Fruit fly (Drosophila melanogaster) whole organism, prepupa: Measurements from ENCODE around the gene mthl1.
A peak's percentile ranks its signal among the peaks of the same experiment; 100 is the strongest.

Experiments
- Blimp-1 ChIP-seq: fragments of 200-800 bp; sonication (Bioruptor generic); optimal IDR thresholded peaks from 3 replicates; lab custom pipeline; 2017; ENCODE audit warnings: missing biosample characterization, missing genetic modification characterization, mild to moderate bottlenecking, moderate library complexity, missing genetic modification reagents
- CG10669 ChIP-seq: fragments of 200-800 bp; sonication (Bioruptor generic); optimal IDR thresholded peaks from 3 replicates; lab custom pipeline; 2018; ENCODE audit warnings: missing biosample characterization, mild to moderate bottlenecking, missing genetic modification characterization, moderate library complexity
- CG11294 ChIP-seq: fragments of 200-800 bp; sonication (Bioruptor generic); IDR thresholded peaks from 2 replicates; pipeline ENCODE4 v1.3.6; 2022; ENCODE audit warnings: missing biosample characterization, missing genetic modification characterization
- CG11762 ChIP-seq: fragments of 200-800 bp; sonication (Bioruptor generic); optimal IDR thresholded peaks from 3 replicates; lab custom pipeline; 2016; ENCODE audit warnings: missing biosample characterization, missing genetic modification characterization; ENCODE audit not compliant: insufficient read depth
- CG15336 ChIP-seq: fragments of 200-800 bp; sonication (Bioruptor generic); IDR thresholded peaks from 2 replicates; pipeline ENCODE4 v1.3.6; 2022; ENCODE audit warnings: missing biosample characterization, missing genetic modification characterization
- CG1621 ChIP-seq: fragments of 200-800 bp; sonication (Bioruptor generic); optimal IDR thresholded peaks from 3 replicates; lab custom pipeline; 2018; ENCODE audit warnings: missing biosample characterization, mild to moderate bottlenecking, missing genetic modification characterization
- CG16779 ChIP-seq: fragments of 200-800 bp; sonication (Bioruptor generic); optimal IDR thresholded peaks from 3 replicates; lab custom pipeline; 2017; ENCODE audit warnings: missing biosample characterization, mild to moderate bottlenecking, missing genetic modification characterization
- CG31627 ChIP-seq: fragments of 200-800 bp; sonication (Bioruptor generic); optimal IDR thresholded peaks from 3 replicates; lab custom pipeline; 2016; ENCODE audit warnings: missing biosample characterization, missing genetic modification characterization
- CG32006 ChIP-seq: fragments of 200-800 bp; sonication (Bioruptor generic); optimal IDR thresholded peaks from 3 replicates; lab custom pipeline; 2017; ENCODE audit warnings: missing biosample characterization, mild to moderate bottlenecking, missing genetic modification characterization
- CG6163 ChIP-seq: fragments of 200-800 bp; sonication (Bioruptor generic); IDR thresholded peaks from 3 replicates; pipeline ENCODE4 v1.3.6; 2022; ENCODE audit warnings: missing biosample characterization, missing genetic modification characterization
- CG6276 ChIP-seq: fragments of 200-800 bp; sonication (Bioruptor generic); optimal IDR thresholded peaks from 2 replicates; lab custom pipeline; 2017; ENCODE audit warnings: missing biosample characterization, mild to moderate bottlenecking, missing genetic modification characterization
- CG6792 ChIP-seq: fragments of 200-800 bp; sonication (Bioruptor generic); optimal IDR thresholded peaks from 3 replicates; lab custom pipeline; 2016; ENCODE audit warnings: missing biosample characterization, missing genetic modification characterization
- CG6808 ChIP-seq: fragments of 200-800 bp; sonication (Bioruptor generic); optimal IDR thresholded peaks from 3 replicates; lab custom pipeline; 2017; ENCODE audit warnings: missing biosample characterization, missing genetic modification characterization, mild to moderate bottlenecking, moderate library complexity, missing genetic modification reagents
- CG7368 ChIP-seq: fragments of 200-800 bp; sonication (Bioruptor generic); optimal IDR thresholded peaks from 3 replicates; lab custom pipeline; 2016; ENCODE audit warnings: missing biosample characterization, missing genetic modification characterization
- CG8119 ChIP-seq: fragments of 200-800 bp; sonication (Bioruptor generic); IDR thresholded peaks from 3 replicates; pipeline ENCODE4 v1.3.6; 2022; ENCODE audit warnings: missing biosample characterization, missing genetic modification characterization
- CG9139 ChIP-seq: fragments of 200-800 bp; sonication (Bioruptor generic); optimal IDR thresholded peaks from 3 replicates; lab custom pipeline; 2017; ENCODE audit warnings: missing biosample characterization, mild to moderate bottlenecking, missing genetic modification characterization
- Eip75B ChIP-seq: fragments of 200-800 bp; sonication (Bioruptor generic); optimal IDR thresholded peaks from 3 replicates; lab custom pipeline; 2016; ENCODE audit warnings: missing biosample characterization, missing genetic modification characterization
- Eip78C ChIP-seq: fragments of 200-800 bp; sonication (Bioruptor generic); peaks from one replicate; lab custom pipeline; 2016; ENCODE audit warnings: missing biosample characterization, missing genetic modification characterization
- Eip93F ChIP-seq: fragments of 200-800 bp; sonication (Bioruptor generic); optimal IDR thresholded peaks from 2 replicates; lab custom pipeline; 2016; ENCODE audit warnings: missing biosample characterization, mild to moderate bottlenecking, missing genetic modification characterization
- Ets21C ChIP-seq: fragments of 200-800 bp; sonication (Bioruptor generic); optimal IDR thresholded peaks from 3 replicates; lab custom pipeline; 2016; ENCODE audit warnings: missing biosample characterization, missing genetic modification characterization
- Hr38 ChIP-seq: sonication (Bioruptor generic); optimal IDR thresholded peaks from 2 replicates; lab custom pipeline; 2016; ENCODE audit warnings: missing biosample characterization, missing genetic modification characterization
- Lpt ChIP-seq: fragments of 200-800 bp; sonication (Bioruptor generic); optimal IDR thresholded peaks from 3 replicates; lab custom pipeline; 2016; ENCODE audit warnings: missing biosample characterization, missing genetic modification characterization
- Met ChIP-seq: fragments of 200-800 bp; sonication (Bioruptor generic); optimal IDR thresholded peaks from 3 replicates; lab custom pipeline; 2016; ENCODE audit warnings: missing biosample characterization, missing genetic modification characterization
- OdsH ChIP-seq: fragments of 200-800 bp; sonication (Bioruptor generic); optimal IDR thresholded peaks from 3 replicates; lab custom pipeline; 2016; ENCODE audit warnings: missing biosample characterization, missing genetic modification characterization
- Smox ChIP-seq: fragments of 200-800 bp; sonication (Bioruptor generic); optimal IDR thresholded peaks from 3 replicates; lab custom pipeline; 2016; ENCODE audit warnings: missing biosample characterization, missing genetic modification characterization
- Sox102F ChIP-seq: fragments of 200-800 bp; sonication (Bioruptor generic); optimal IDR thresholded peaks from 2 replicates; lab custom pipeline; 2016; ENCODE audit warnings: missing biosample characterization, mild to moderate bottlenecking, missing genetic modification characterization
- Sox14 ChIP-seq: fragments of 200-800 bp; sonication (Bioruptor generic); optimal IDR thresholded peaks from 3 replicates; lab custom pipeline; 2016; ENCODE audit warnings: missing biosample characterization, missing genetic modification characterization
- Sox15 ChIP-seq: fragments of 200-800 bp; sonication (Bioruptor generic); optimal IDR thresholded peaks from 3 replicates; lab custom pipeline; 2016; ENCODE audit warnings: missing biosample characterization, missing genetic modification characterization
- achi ChIP-seq: fragments of 200-800 bp; sonication (Bioruptor generic); optimal IDR thresholded peaks from 3 replicates; lab custom pipeline; 2016; ENCODE audit warnings: missing biosample characterization, missing genetic modification characterization
- acj6 ChIP-seq: fragments of 200-800 bp; sonication (Bioruptor generic); optimal IDR thresholded peaks from 3 replicates; lab custom pipeline; 2016; ENCODE audit warnings: missing biosample characterization, missing genetic modification characterization
- cyc ChIP-seq: fragments of 200-800 bp; sonication (Bioruptor generic); optimal IDR thresholded peaks from 3 replicates; lab custom pipeline; 2016; ENCODE audit warnings: missing biosample characterization, missing genetic modification characterization
- dsx ChIP-seq: fragments of 200-800 bp; optimal IDR thresholded peaks from 3 replicates; lab custom pipeline; 2019; ENCODE audit warnings: missing biosample characterization, mild to moderate bottlenecking, missing genetic modification characterization, moderate library complexity; ENCODE audit not compliant: poor library complexity, severe bottlenecking
- esn ChIP-seq: fragments of 200-800 bp; sonication (Bioruptor generic); optimal IDR thresholded peaks from 2 replicates; lab custom pipeline; 2016; ENCODE audit warnings: missing biosample characterization, mild to moderate bottlenecking, missing genetic modification characterization, moderate library complexity
- fd85E ChIP-seq: fragments of 200-800 bp; sonication (Bioruptor generic); optimal IDR thresholded peaks from 3 replicates; lab custom pipeline; 2016; ENCODE audit warnings: missing biosample characterization, missing genetic modification characterization
- fkh ChIP-seq: fragments of 200-800 bp; sonication (Bioruptor generic); optimal IDR thresholded peaks from 3 replicates; lab custom pipeline; 2017; ENCODE audit warnings: missing biosample characterization, mild to moderate bottlenecking, missing genetic modification characterization, moderate library complexity
- lz ChIP-seq: fragments of 200-800 bp; sonication (Bioruptor generic); optimal IDR thresholded peaks from 3 replicates; lab custom pipeline; 2016; ENCODE audit warnings: missing biosample characterization, missing genetic modification characterization
- net ChIP-seq: fragments of 200-800 bp; sonication (Bioruptor generic); optimal IDR thresholded peaks from 3 replicates; lab custom pipeline; 2016; ENCODE audit warnings: missing biosample characterization, missing genetic modification characterization
- pdm3 ChIP-seq: fragments of 200-800 bp; sonication (Bioruptor generic); optimal IDR thresholded peaks from 3 replicates; lab custom pipeline; 2016; ENCODE audit warnings: missing biosample characterization, missing genetic modification characterization
- ss ChIP-seq, 2 experiments: fragments of 200-800 bp; sonication (Bioruptor generic); optimal IDR thresholded peaks; 2 replicates in 1 of 2; 3 replicates in 1 of 2; lab custom pipeline; 2017 to 2018; ENCODE audit warnings: mild to moderate bottlenecking in 2 of 2, missing biosample characterization in 2 of 2, missing genetic modification characterization in 2 of 2, moderate library complexity in 1 of 2
- svp ChIP-seq: fragments of 200-800 bp; sonication (Bioruptor generic); peaks from one replicate; lab custom pipeline; 2016; ENCODE audit warnings: missing biosample characterization, missing genetic modification characterization
- topi ChIP-seq: fragments of 200-800 bp; sonication (Bioruptor generic); optimal IDR thresholded peaks from 3 replicates; lab custom pipeline; 2016; ENCODE audit warnings: missing biosample characterization, missing genetic modification characterization
- vri ChIP-seq: fragments of 200-800 bp; sonication (Bioruptor generic); optimal IDR thresholded peaks from 3 replicates; lab custom pipeline; 2016; ENCODE audit warnings: missing biosample characterization, mild to moderate bottlenecking, missing genetic modification characterization

mthl1 gene

DNA sequence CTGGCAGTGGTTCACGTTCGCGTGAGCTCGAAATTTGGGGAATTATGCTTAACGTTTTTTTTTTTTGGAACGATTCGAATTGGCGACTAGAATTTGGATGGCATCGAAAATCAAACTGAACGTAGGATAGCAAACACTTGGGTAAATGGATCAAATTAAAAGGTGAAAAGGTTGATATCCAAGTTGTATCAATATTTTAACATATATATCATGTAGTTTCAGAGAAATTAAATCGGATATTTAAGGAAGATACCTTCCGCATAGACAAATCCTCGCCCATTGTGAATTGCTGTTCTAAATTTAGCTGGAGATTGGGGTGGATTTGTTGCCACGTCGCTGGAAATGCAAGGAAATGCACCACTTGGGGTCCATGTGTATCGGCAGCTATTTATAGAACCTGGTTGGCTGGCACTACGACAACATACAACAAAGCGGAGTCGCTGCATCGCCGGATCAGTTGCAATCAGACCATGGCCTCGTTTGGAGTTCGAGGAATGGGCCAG lies 38.1 kb downstream of the mthl1 start, which contains the start of the genes CG13010 and sing:
CG13010 (minus strand) TSS at position 101 of the 503 bp plus-strand sequence.
sing (plus strand) TSS at position 453 of the 503 bp plus-strand sequence.
- TF ChIP-seq esn (GFP tag; lab: Kevin White, UChicago) = no peak
- no peak for TF ChIP-seq CG6792 (GFP tag; lab: Kevin White, UChicago)

- TF ChIP-seq CG6163 (GFP tag; lab: Robert Waterston, UW) (no peak), CG7368 (GFP tag; lab: Kevin White, UChicago) (no peak), CG16779 (no peak), svp (no peak), Eip93F (GFP tag; lab: Kevin White, UChicago) (no peak), CG8119 (GFP tag; lab: Robert Waterston, UW) (no peak), Sox15 (GFP tag; lab: Kevin White, UChicago) (no peak), cyc (no peak), Lpt (no peak), CG1621 (tag; lab: Kevin White, UChicago) (no peak), CG10669 (GFP tag; lab: Kevin White, UChicago) (no peak), lz (GFP tag; lab: Kevin White, UChicago) (no peak), CG11294 (GFP tag; lab: Robert Waterston, UW) (no peak), Blimp-1 (GFP tag; lab: Kevin White, UChicago) (no peak), CG6808 (no peak), fd85E (GFP tag; lab: Kevin White, UChicago) (no peak), CG31627 (no peak), Sox14 (GFP tag; lab: Kevin White, UChicago) (peak; percentile 35), pdm3 (peak; percentile 5), fkh (GFP tag; lab: Kevin White, UChicago) (no peak), Ets21C (GFP tag; lab: Kevin White, UChicago) (no peak), acj6 (GFP tag; lab: Kevin White, UChicago) (no peak), OdsH (GFP tag; lab: Kevin White, UChicago) (no peak), vri (GFP tag; lab: Kevin White, UChicago) (no peak), esn (GFP tag; lab: Kevin White, UChicago) (no peak), dsx (peak; percentile 93), Smox (no peak), Hr38 (no peak), CG11762 (GFP tag; lab: Kevin White, UChicago) (no peak), achi (GFP tag; lab: Kevin White, UChicago) (peak; percentile 29), ss (GFP tag; optimal IDR thresholded peaks at IDR 0.05; lab: Kevin White, UChicago) (no peak), CG6276 (no peak), net (GFP tag; lab: Kevin White, UChicago) (no peak), topi (GFP tag; lab: Kevin White, UChicago) (no peak), Met (GFP tag; lab: Kevin White, UChicago) (no peak), Eip78C (GFP tag; lab: Kevin White, UChicago) (peak; percentile 21), Eip75B (no peak), CG15336 (GFP tag; lab: Robert Waterston, UW) (no peak), Sox102F (GFP tag; lab: Kevin White, UChicago) (no peak), CG9139 (no peak), CG32006 (no peak)
Observed at dm6 chrX:16683765-16684164, 43.0 kb downstream of the mthl1 start, which contains the start of gene Axs. Axs (minus strand) TSS chrX:16683895.
